Fruit fly (Drosophila melanogaster): Measurements from ENCODE around the gene MTA1-like.
A peak's percentile ranks its signal among the peaks of the same experiment; 100 is the strongest.

The MTA1-like gene

dm6 chr3R:5654692-5655181 is 6.2 kb upstream of the MTA1-like start, which contains the start of the genes elm and MED27 (continued):
- TF ChIP-seq CG3919 (GFP tag; optimal IDR thresholded peaks at IDR 0.05), result peak; percentile 91
- TF ChIP-seq Gug (GFP tag; IDR thresholded peaks at IDR 0.05), result peak; percentile 88
- peak; percentile 67; the same call in 1 of the 2 replicates for TF ChIP-seq CG11294 (GFP tag; IDR thresholded peaks at IDR 0.05)
- peak; percentile 66 to 79 for TF ChIP-seq salr (GFP tag; optimal IDR thresholded peaks at IDR 0.05)
- TF ChIP-seq cyc (GFP tag; optimal IDR thresholded peaks at IDR 0.05), result peak; percentile 95
- peak; percentile 71 for TF ChIP-seq CG7368 (GFP tag; optimal IDR thresholded peaks at IDR 0.05)
- peak; percentile 94 for TF ChIP-seq CG10631 (GFP tag; optimal IDR thresholded peaks at IDR 0.05)
- peak; percentile 96 for TF ChIP-seq fkh (GFP tag; optimal IDR thresholded peaks at IDR 0.05)
- peak; percentile 92 for TF ChIP-seq Met (GFP tag; optimal IDR thresholded peaks at IDR 0.05)
- no peak for TF ChIP-seq fd85E (GFP tag; optimal IDR thresholded peaks at IDR 0.05)
- peak; percentile 46 for TF ChIP-seq CG6854 (GFP tag; optimal IDR thresholded peaks at IDR 0.05)
- TF ChIP-seq Eip75B (GFP tag; optimal IDR thresholded peaks at IDR 0.05), result peak; percentile 89
- peak; percentile 94 for TF ChIP-seq pdm3 (GFP tag; optimal IDR thresholded peaks at IDR 0.05)
- peak; percentile 95 for TF ChIP-seq Sox14 (GFP tag; optimal IDR thresholded peaks at IDR 0.05)
- TF ChIP-seq lz (GFP tag; optimal IDR thresholded peaks at IDR 0.05), result peak; percentile 96
- TF ChIP-seq CG34406 (GFP tag; optimal IDR thresholded peaks at IDR 0.05), result peak; percentile 86
- peak; percentile 87 for TF ChIP-seq CG6163 (GFP tag; IDR thresholded peaks at IDR 0.05)
- peak; percentile 88 for TF ChIP-seq dsx (GFP tag; optimal IDR thresholded peaks at IDR 0.05; ENCODE audit: poor library complexity, severe bottlenecking)
- TF ChIP-seq Smox (GFP tag; optimal IDR thresholded peaks at IDR 0.05), result peak; percentile 92
- peak; percentile 95 for TF ChIP-seq Eip78C (GFP tag)
- peak; percentile 62 to 85 for TF ChIP-seq ss (GFP tag; optimal IDR thresholded peaks at IDR 0.05)
- TF ChIP-seq esn (GFP tag; optimal IDR thresholded peaks at IDR 0.05), result peak; percentile 94

DNA sequence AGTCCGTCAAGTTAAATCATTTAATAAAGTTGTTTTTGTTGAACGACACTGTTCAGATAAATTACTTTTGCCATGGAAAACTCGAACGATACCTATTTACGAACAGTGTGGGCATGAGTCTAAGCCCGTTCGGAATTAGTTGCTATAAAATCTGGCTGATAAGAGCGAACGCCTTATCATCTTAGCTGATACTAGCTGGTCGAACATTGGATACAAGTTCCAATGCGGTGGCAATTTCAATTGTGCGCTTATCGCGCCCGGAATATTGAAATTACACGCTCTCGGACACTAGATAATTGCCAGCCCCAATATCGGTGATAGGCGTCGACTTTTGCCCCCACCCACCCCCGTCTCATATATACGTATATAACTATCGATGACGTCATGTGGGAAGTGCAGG is 5.3 kb upstream of the MTA1-like start:
- no peak for TF ChIP-seq Sox102F (GFP tag; optimal IDR thresholded peaks at IDR 0.05)
- TF ChIP-seq Sox15 (GFP tag; optimal IDR thresholded peaks at IDR 0.05), result no peak
- TF ChIP-seq svp (GFP tag), result no peak
- TF ChIP-seq CG8119 (GFP tag; IDR thresholded peaks at IDR 0.05), result no peak
- no peak for TF ChIP-seq Hr4 (GFP tag; optimal IDR thresholded peaks at IDR 0.05)
- no peak for TF ChIP-seq cyc (GFP tag; optimal IDR thresholded peaks at IDR 0.05)
- no peak for TF ChIP-seq dac (GFP tag; optimal IDR thresholded peaks at IDR 0.05)
- no peak for TF ChIP-seq fd85E (GFP tag; optimal IDR thresholded peaks at IDR 0.05)
- no peak for TF ChIP-seq CG3032 (tag; optimal IDR thresholded peaks at IDR 0.05)
- TF ChIP-seq pdm3 (GFP tag; optimal IDR thresholded peaks at IDR 0.05), result no peak
- TF ChIP-seq Eip78C (GFP tag), result no peak
- TF ChIP-seq Smox (GFP tag; optimal IDR thresholded peaks at IDR 0.05), result no peak
- TF ChIP-seq CG8632 (GFP tag; optimal IDR thresholded peaks at IDR 0.05), result no peak
- no peak for TF ChIP-seq CG6854 (GFP tag; optimal IDR thresholded peaks at IDR 0.05)
- no peak for TF ChIP-seq CG10669 (GFP tag; optimal IDR thresholded peaks at IDR 0.05)
- TF ChIP-seq salr (GFP tag; optimal IDR thresholded peaks at IDR 0.05), result no peak
- no peak for TF ChIP-seq CG9139 (GFP tag; optimal IDR thresholded peaks at IDR 0.05)
- TF ChIP-seq CG3919 (GFP tag; optimal IDR thresholded peaks at IDR 0.05), result no peak
- TF ChIP-seq fd59A (GFP tag; optimal IDR thresholded peaks at IDR 0.05), result no peak

DNA sequence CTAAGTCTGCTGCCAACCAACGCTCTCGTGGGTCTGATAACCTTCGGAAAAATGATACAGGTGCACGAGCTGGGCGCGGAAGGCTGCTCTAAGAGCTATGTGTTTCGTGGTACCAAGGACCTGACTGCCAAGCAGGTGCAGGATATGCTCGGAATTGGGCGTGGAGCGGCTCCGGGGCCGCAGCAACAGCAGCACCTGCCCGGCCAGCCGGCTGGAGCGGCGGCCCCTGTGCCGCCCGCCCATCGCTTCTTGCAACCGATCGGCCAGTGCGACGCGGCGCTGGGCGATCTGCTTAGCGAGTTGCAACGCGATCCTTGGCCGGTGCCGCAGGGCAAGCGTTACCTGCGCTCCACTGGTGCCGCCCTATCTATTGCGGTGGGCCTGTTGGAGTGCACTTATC is 1.4 kb upstream of the MTA1-like start:
- TF ChIP-seq CG10631 (GFP tag; optimal IDR thresholded peaks at IDR 0.05) (no peak), svp (GFP tag) (no peak)

- TF ChIP-seq CG31627 (GFP tag; optimal IDR thresholded peaks at IDR 0.05) (peak; percentile 24), vri (GFP tag; optimal IDR thresholded peaks at IDR 0.05) (peak; percentile 22), CG11294 (GFP tag; IDR thresholded peaks at IDR 0.05) (no peak), CG10669 (GFP tag; optimal IDR thresholded peaks at IDR 0.05) (no peak), ss (GFP tag; optimal IDR thresholded peaks at IDR 0.05) (no peak), cyc (GFP tag; optimal IDR thresholded peaks at IDR 0.05) (peak; percentile 7), esn (GFP tag; optimal IDR thresholded peaks at IDR 0.05) (peak; percentile 28), Eip78C (GFP tag) (peak; percentile 83), CG34406 (GFP tag; optimal IDR thresholded peaks at IDR 0.05) (peak; percentile 22), CG3032 (tag; optimal IDR thresholded peaks at IDR 0.05) (peak; percentile 17), fd59A (GFP tag; optimal IDR thresholded peaks at IDR 0.05) (no peak), svp (GFP tag) (peak; percentile 88), Smox (GFP tag; optimal IDR thresholded peaks at IDR 0.05) (no peak), CG9139 (GFP tag; optimal IDR thresholded peaks at IDR 0.05) (no peak), CG16779 (tag; optimal IDR thresholded peaks at IDR 0.05) (no peak), CG8632 (GFP tag; optimal IDR thresholded peaks at IDR 0.05) (no peak), CG6792 (GFP tag; optimal IDR thresholded peaks at IDR 0.05) (peak; percentile 5), CG6163 (GFP tag; IDR thresholded peaks at IDR 0.05) (0 out of 3 replicates have a peak, but pooled peaks have one; percentile 38), fkh (GFP tag; optimal IDR thresholded peaks at IDR 0.05) (peak; percentile 41), Sox14 (GFP tag; optimal IDR thresholded peaks at IDR 0.05) (peak; percentile 18), Eip75B (GFP tag; optimal IDR thresholded peaks at IDR 0.05) (no peak), Eip93F (GFP tag; optimal IDR thresholded peaks at IDR 0.05) (peak; percentile 60), CG15336 (GFP tag; IDR thresholded peaks at IDR 0.05) (peak; percentile 10; the same call in 1 of the 2 replicates), Sox102F (GFP tag; optimal IDR thresholded peaks at IDR 0.05) (no peak), CG8119 (GFP tag; IDR thresholded peaks at IDR 0.05) (no peak), Gug (GFP tag; IDR thresholded peaks at IDR 0.05) (0 out of 2 replicates have a peak, but pooled peaks have one; percentile 11)
Observed at dm6 chr3R:5647705-5648568, 601 bp downstream of the MTA1-like start.

Data from whole organism, prepupa.